Worm (Caenorhabditis elegans) whole organism, L4 larva: ENCODE measurements around the gene col-101.

Source experiments
- dpl-1 ChIP-seq: fragments of 150-350 bp; optimal IDR thresholded peaks from 2 replicates; lab custom pipeline; 2014; ENCODE audit warnings: missing biosample characterization, missing genetic modification reagents, missing genetic modification characterization
- duxl-1 ChIP-seq: sonication (generic microtip); optimal IDR thresholded peaks from 2 replicates; lab custom pipeline; 2016; ENCODE audit warnings: mild to moderate bottlenecking, missing genetic modification characterization, moderate library complexity, missing compliant biosample characterization; ENCODE audit not compliant: poor library complexity
- egl-27 ChIP-seq: sonication (generic microtip); optimal IDR thresholded peaks from 3 replicates; lab custom pipeline; 2017; ENCODE audit warnings: missing biosample characterization, missing genetic modification reagents, missing genetic modification characterization
- hif-1 ChIP-seq, 2 experiments: sonication (generic microtip); optimal IDR thresholded peaks; 2 replicates each; lab custom pipeline; 2016 to 2017; ENCODE audit warnings: missing compliant biosample characterization in 2 of 2, missing genetic modification characterization in 2 of 2, missing genetic modification reagents in 2 of 2, missing genotype in 2 of 2, mild to moderate bottlenecking in 1 of 2
- hlh-30 ChIP-seq: sonication (generic microtip); optimal IDR thresholded peaks from 2 replicates; lab custom pipeline; 2017; ENCODE audit warnings: antibody characterized with exemption, mild to moderate bottlenecking, missing genetic modification characterization, missing compliant biosample characterization; ENCODE audit not compliant: insufficient read depth
- hmg-1.1 ChIP-seq: fragments of 200-800 bp; sonication (Bioruptor generic); IDR thresholded peaks from 2 replicates; pipeline ENCODE4 v1.3.6; 2022; ENCODE audit warnings: missing genetic modification reagents, missing genetic modification characterization, missing compliant biosample characterization
- jun-1 ChIP-seq: fragments of 150-350 bp; optimal IDR thresholded peaks from 2 replicates; lab custom pipeline; 2014; ENCODE audit warnings: missing biosample characterization, missing genetic modification reagents, missing genetic modification characterization
- mdl-1 ChIP-seq, 2 experiments: fragments of 150-350 bp in 1 of 2; sonication (generic microtip) in 1 of 2; optimal IDR thresholded peaks; 2 replicates each; lab custom pipeline; 2014 to 2017; ENCODE audit warnings: missing biosample characterization in 2 of 2, missing genetic modification characterization in 2 of 2
- nhr-10 ChIP-seq: fragments of 150-350 bp; optimal IDR thresholded peaks from 2 replicates; lab custom pipeline; 2014; ENCODE audit warnings: missing biosample characterization, missing genetic modification characterization
- nhr-28 ChIP-seq: fragments of 150-350 bp; optimal IDR thresholded peaks from 2 replicates; lab custom pipeline; 2014; ENCODE audit warnings: missing biosample characterization, missing genetic modification characterization
- php-3 ChIP-seq: fragments of 200-800 bp; sonication (Bioruptor generic); IDR thresholded peaks from 2 replicates; pipeline ENCODE4 v1.3.6; 2022; ENCODE audit warnings: missing genetic modification reagents, missing genetic modification characterization, missing compliant biosample characterization
- skn-1 ChIP-seq: fragments of 150-350 bp; optimal IDR thresholded peaks from 2 replicates; lab custom pipeline; 2014; ENCODE audit warnings: missing biosample characterization, missing genetic modification characterization

DNA sequence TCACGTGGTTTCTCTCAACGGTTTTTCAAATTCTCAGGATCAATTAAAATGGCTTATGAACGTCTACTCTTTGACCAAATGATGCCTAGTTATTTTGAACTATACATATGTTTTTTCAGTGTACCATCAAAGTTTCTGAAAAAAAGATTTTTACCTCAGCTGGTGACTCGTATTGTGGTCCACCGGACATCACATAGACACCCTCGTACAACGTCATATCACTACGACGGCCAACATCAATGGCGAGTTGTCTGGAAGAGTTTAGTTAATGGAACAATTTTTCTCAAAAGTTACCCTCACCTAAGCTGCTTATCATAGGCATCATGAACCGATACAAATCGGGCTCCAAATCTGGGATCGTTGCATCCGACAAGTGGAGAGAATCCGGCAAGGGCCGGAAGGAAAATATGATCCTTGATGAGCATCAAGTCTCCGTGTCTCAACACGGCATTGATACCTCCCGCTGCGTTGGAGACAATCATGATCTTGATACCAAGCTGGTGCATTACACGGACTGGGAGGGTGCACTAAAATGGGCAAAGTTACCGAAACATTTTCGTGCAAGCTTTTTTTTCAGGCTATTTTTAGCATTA lies 33.6 kb downstream of the col-101 start:
- no peak for TF ChIP-seq nhr-28 (tag; lab: Kevin White, UChicago)
- no peak for TF ChIP-seq php-3 (GFP tag; lab: Robert Waterston, UW)
- TF ChIP-seq hlh-30, result no peak
- no peak for TF ChIP-seq hmg-1.1 (GFP tag; lab: Robert Waterston, UW)
- TF ChIP-seq hif-1 (tag; optimal IDR thresholded peaks at IDR 0.05; lab: Kevin White, UChicago), result no peak
- no peak for TF ChIP-seq duxl-1 (tag; lab: Kevin White, UChicago)
- TF ChIP-seq jun-1 (tag; lab: Kevin White, UChicago), result no peak
- TF ChIP-seq skn-1 (tag; lab: Kevin White, UChicago), result no peak
- TF ChIP-seq nhr-10 (tag; lab: Kevin White, UChicago), result no peak
- no peak for TF ChIP-seq egl-27
- no peak for TF ChIP-seq dpl-1 (GFP tag; lab: Kevin White, UChicago)
- TF ChIP-seq mdl-1 (tag; optimal IDR thresholded peaks at IDR 0.05; lab: Kevin White, UChicago), result no peak
